Worm (Caenorhabditis elegans) whole organism, L4 larva: Measurements from ENCODE around the gene D1005.6.

Experiments used
- R02D3.7 ChIP-seq: fragments of 150-350 bp; sonication (generic microtip); optimal IDR thresholded peaks from 3 replicates; lab custom pipeline; 2014; ENCODE audit warnings: missing biosample characterization, missing genetic modification characterization
- ZK546.5 ChIP-seq, 2 experiments: sonication (generic microtip); optimal IDR thresholded peaks; 2 replicates each; lab custom pipeline; 2017; ENCODE audit warnings: missing biosample characterization in 2 of 2, missing genetic modification characterization in 2 of 2
- hlh-11 ChIP-seq: fragments of 200-800 bp; sonication (Bioruptor generic); optimal IDR thresholded peaks from 2 replicates; lab custom pipeline; 2018; ENCODE audit warnings: mild to moderate bottlenecking, missing genetic modification characterization, missing compliant biosample characterization
- jun-1 ChIP-seq: fragments of 150-350 bp; optimal IDR thresholded peaks from 2 replicates; lab custom pipeline; 2014; ENCODE audit warnings: missing biosample characterization, missing genetic modification reagents, missing genetic modification characterization
- lin-29 ChIP-seq: fragments of 200-800 bp; sonication (Bioruptor generic); IDR thresholded peaks from 2 replicates; pipeline ENCODE4 v1.3.6; 2022; ENCODE audit warnings: missing genetic modification reagents, missing genetic modification characterization, missing compliant biosample characterization
- mdl-1 ChIP-seq, 2 experiments: fragments of 150-350 bp in 1 of 2; sonication (generic microtip) in 1 of 2; optimal IDR thresholded peaks; 2 replicates each; lab custom pipeline; 2014 to 2017; ENCODE audit warnings: missing biosample characterization in 2 of 2, missing genetic modification characterization in 2 of 2
- nhr-10 ChIP-seq: fragments of 150-350 bp; optimal IDR thresholded peaks from 2 replicates; lab custom pipeline; 2014; ENCODE audit warnings: missing biosample characterization, missing genetic modification characterization
- nhr-11 ChIP-seq: fragments of 150-350 bp; optimal IDR thresholded peaks from 2 replicates; lab custom pipeline; 2014; ENCODE audit warnings: missing biosample characterization, missing genetic modification characterization
- nhr-111 ChIP-seq: fragments of 200-800 bp; sonication (Bioruptor generic); optimal IDR thresholded peaks from 2 replicates; lab custom pipeline; 2018; ENCODE audit warnings: mild to moderate bottlenecking, missing genetic modification characterization, missing compliant biosample characterization
- saeg-2 ChIP-seq: fragments of 200-800 bp; sonication (Bioruptor generic); IDR thresholded peaks from 2 replicates; pipeline ENCODE4 v1.3.6; 2022; ENCODE audit warnings: missing genetic modification reagents, missing genetic modification characterization, missing compliant biosample characterization
- tag-97 ChIP-seq: fragments of 200-800 bp; sonication (Bioruptor generic); IDR thresholded peaks from 2 replicates; pipeline ENCODE4 v1.3.6; 2022; ENCODE audit warnings: missing genetic modification characterization, missing compliant biosample characterization
- unc-62 ChIP-seq, 3 experiments: fragments of 150-350 bp in 1 of 3; sonication (generic microtip); optimal IDR thresholded peaks in 2 of 3; peaks in 1 of 3; 1 replicate in 1 of 3; 2 replicates in 2 of 3; lab custom pipeline; 2014 to 2017; ENCODE audit warnings: missing biosample characterization in 3 of 3, missing genetic modification characterization in 3 of 3, missing genetic modification reagents in 3 of 3, missing genotype in 1 of 3

ce11 chrX:1501752-1502151, 37.2 kb upstream of the D1005.6 start, which contains the start of gene F09E10.7:
- TF ChIP-seq ZK546.5 (tag; optimal IDR thresholded peaks at IDR 0.05; lab: Kevin White, UChicago) (no peak), unc-62 (GFP tag; optimal IDR thresholded peaks at IDR 0.05 in 1 of 2; lab: Kevin White, UChicago) (no peak), unc-62 (tag; optimal IDR thresholded peaks at IDR 0.05; lab: Kevin White, UChicago) (no peak), tag-97 (GFP tag; lab: Robert Waterston, UW) (no peak), hlh-11 (tag; lab: Kevin White, UChicago) (no peak), nhr-111 (GFP tag; lab: Kevin White, UChicago) (no peak), nhr-10 (tag; lab: Kevin White, UChicago) (no peak), jun-1 (no peak), R02D3.7 (no peak), lin-29 (GFP tag; lab: Robert Waterston, UW) (no peak), nhr-11 (no peak), saeg-2 (GFP tag; lab: Robert Waterston, UW) (no peak), mdl-1 (tag; optimal IDR thresholded peaks at IDR 0.05; lab: Kevin White, UChicago) (no peak)
